Fruit fly (Drosophila melanogaster) whole organism, embryonic: Measurements from ENCODE around the gene CG16959.

Experiments
- CG10321 ChIP-seq: fragments of 200-800 bp; sonication (Bioruptor generic); IDR thresholded peaks from 2 replicates; pipeline ENCODE4 v1.3.6; 2022; ENCODE audit warnings: missing biosample characterization, missing genetic modification characterization
- CG11085 ChIP-seq: fragments of 200-800 bp; sonication (Bioruptor generic); IDR thresholded peaks from 2 replicates; pipeline ENCODE4 v1.3.6; 2022; ENCODE audit warnings: missing biosample characterization, missing genetic modification characterization
- CG12299 ChIP-seq: fragments of 200-800 bp; sonication (Bioruptor generic); optimal IDR thresholded peaks from 2 replicates; lab custom pipeline; 2018; ENCODE audit warnings: missing biosample characterization, mild to moderate bottlenecking, missing genetic modification characterization
- CG13894 ChIP-seq: fragments of 200-800 bp; sonication (Bioruptor generic); optimal IDR thresholded peaks from 3 replicates; lab custom pipeline; 2018; ENCODE audit warnings: missing biosample characterization, mild to moderate bottlenecking, missing genetic modification characterization, moderate library complexity
- CG15479 ChIP-seq: fragments of 200-800 bp; sonication (Bioruptor generic); optimal IDR thresholded peaks from 3 replicates; lab custom pipeline; 2019; ENCODE audit warnings: missing biosample characterization, mild to moderate bottlenecking, missing genetic modification characterization, moderate library complexity
- CG1602 ChIP-seq: fragments of 200-800 bp; sonication (Bioruptor generic); optimal IDR thresholded peaks from 3 replicates; lab custom pipeline; 2016; ENCODE audit warnings: missing biosample characterization, missing genetic modification characterization
- CG17612 ChIP-seq: fragments of 200-800 bp; sonication (Bioruptor generic); IDR thresholded peaks from 2 replicates; pipeline ENCODE4 v1.3.6; 2022; ENCODE audit warnings: missing biosample characterization, missing genetic modification characterization
- CG17829 ChIP-seq: fragments of 200-800 bp; optimal IDR thresholded peaks from 2 replicates; lab custom pipeline; 2019; ENCODE audit warnings: missing biosample characterization, mild to moderate bottlenecking, missing genetic modification characterization, moderate library complexity
- CG18619 ChIP-seq: fragments of 200-800 bp; sonication (Bioruptor generic); optimal IDR thresholded peaks from 3 replicates; lab custom pipeline; 2017; ENCODE audit warnings: missing biosample characterization, mild to moderate bottlenecking, missing genetic modification characterization
- CG2116 ChIP-seq: fragments of 200-800 bp; sonication (Bioruptor generic); optimal IDR thresholded peaks from 3 replicates; lab custom pipeline; 2018; ENCODE audit warnings: missing biosample characterization, mild to moderate bottlenecking, missing genetic modification characterization
- CG2120 ChIP-seq: fragments of 200-800 bp; sonication (Bioruptor generic); optimal IDR thresholded peaks from 3 replicates; lab custom pipeline; 2016; ENCODE audit warnings: missing biosample characterization, missing genetic modification characterization
- CG30020 ChIP-seq: fragments of 200-800 bp; optimal IDR thresholded peaks from 2 replicates; lab custom pipeline; 2019; ENCODE audit warnings: missing biosample characterization, mild to moderate bottlenecking, missing genetic modification characterization, moderate library complexity
- CG31365 ChIP-seq: fragments of 200-800 bp; sonication (Bioruptor generic); optimal IDR thresholded peaks from 2 replicates; lab custom pipeline; 2018; ENCODE audit warnings: missing biosample characterization, mild to moderate bottlenecking, missing genetic modification characterization
- CG31388 ChIP-seq: fragments of 200-800 bp; sonication (Bioruptor generic); optimal IDR thresholded peaks from 2 replicates; lab custom pipeline; 2016; ENCODE audit warnings: missing biosample characterization, missing genetic modification characterization
- CG3407 ChIP-seq: fragments of 200-800 bp; sonication (Bioruptor generic); optimal IDR thresholded peaks from 2 replicates; lab custom pipeline; 2018; ENCODE audit warnings: missing biosample characterization, mild to moderate bottlenecking, missing genetic modification characterization
- CG34376 ChIP-seq: fragments of 200-800 bp; sonication (Bioruptor generic); optimal IDR thresholded peaks from 2 replicates; lab custom pipeline; 2018; ENCODE audit warnings: missing biosample characterization, mild to moderate bottlenecking, missing genetic modification characterization
- CG3838 ChIP-seq: fragments of 200-800 bp; sonication (Bioruptor generic); optimal IDR thresholded peaks from 3 replicates; lab custom pipeline; 2016; ENCODE audit warnings: missing biosample characterization, missing genetic modification characterization
- CG42726 ChIP-seq: fragments of 200-800 bp; sonication (Bioruptor generic); IDR thresholded peaks from 2 replicates; pipeline ENCODE4 v1.3.6; 2022; ENCODE audit warnings: missing biosample characterization, missing genetic modification characterization; ENCODE audit not compliant: partially characterized antibody
- CG4328 ChIP-seq: fragments of 200-800 bp; sonication (Bioruptor generic); optimal IDR thresholded peaks from 3 replicates; lab custom pipeline; 2017; ENCODE audit warnings: missing biosample characterization, missing genetic modification reagents, missing genetic modification characterization
- CG4617 ChIP-seq: fragments of 200-800 bp; sonication (Bioruptor generic); optimal IDR thresholded peaks from 3 replicates; lab custom pipeline; 2016; ENCODE audit warnings: missing biosample characterization, missing genetic modification characterization, borderline replicate concordance
- CG6854 ChIP-seq: fragments of 200-800 bp; sonication (Bioruptor generic); optimal IDR thresholded peaks from 3 replicates; lab custom pipeline; 2017; ENCODE audit warnings: missing biosample characterization, mild to moderate bottlenecking, missing genetic modification characterization
- CG7786 ChIP-seq: fragments of 200-800 bp; sonication (Bioruptor generic); optimal IDR thresholded peaks from 2 replicates; lab custom pipeline; 2016; ENCODE audit warnings: missing biosample characterization, missing genetic modification characterization
- CG7839 ChIP-seq: fragments of 200-800 bp; sonication (Bioruptor generic); optimal IDR thresholded peaks from 3 replicates; lab custom pipeline; 2018; ENCODE audit warnings: missing biosample characterization, mild to moderate bottlenecking, missing genetic modification characterization, moderate library complexity
- CG8924 ChIP-seq: fragments of 200-800 bp; optimal IDR thresholded peaks from 3 replicates; lab custom pipeline; 2019; ENCODE audit warnings: missing biosample characterization, mild to moderate bottlenecking, missing genetic modification characterization, moderate library complexity
- CG9727 ChIP-seq: fragments of 200-800 bp; sonication (Bioruptor generic); optimal IDR thresholded peaks from 3 replicates; lab custom pipeline; 2017; ENCODE audit warnings: missing biosample characterization, mild to moderate bottlenecking, missing genetic modification characterization
- Doc2 ChIP-seq: fragments of 200-800 bp; sonication (Bioruptor generic); IDR thresholded peaks from 2 replicates; pipeline ENCODE4 v1.3.6; 2022; ENCODE audit warnings: missing biosample characterization, missing genetic modification characterization
- HLHmδ ChIP-seq: fragments of 200-800 bp; sonication (Bioruptor generic); optimal IDR thresholded peaks from 2 replicates; lab custom pipeline; 2018; ENCODE audit warnings: missing biosample characterization, mild to moderate bottlenecking, missing genetic modification characterization, moderate library complexity
- Lim3 ChIP-seq: fragments of 200-800 bp; sonication (Bioruptor generic); IDR thresholded peaks from 2 replicates; pipeline ENCODE4 v1.3.6; 2022; ENCODE audit warnings: missing biosample characterization, missing genetic modification characterization
- Meics ChIP-seq: fragments of 200-800 bp; sonication (Bioruptor generic); optimal IDR thresholded peaks from 2 replicates; lab custom pipeline; 2017; ENCODE audit warnings: missing biosample characterization, mild to moderate bottlenecking, missing genetic modification characterization
- Sox102F ChIP-seq: fragments of 200-800 bp; sonication (Bioruptor generic); optimal IDR thresholded peaks from 2 replicates; lab custom pipeline; 2018; ENCODE audit warnings: missing biosample characterization, mild to moderate bottlenecking, missing genetic modification characterization, moderate library complexity
- Sry-δ ChIP-seq: fragments of 200-800 bp; sonication (Bioruptor generic); optimal IDR thresholded peaks from 2 replicates; lab custom pipeline; 2016; ENCODE audit warnings: missing biosample characterization, missing genetic modification characterization
- amos ChIP-seq: fragments of 200-800 bp; sonication (Bioruptor generic); IDR thresholded peaks from 2 replicates; pipeline ENCODE4 v1.3.6; 2022; ENCODE audit warnings: missing biosample characterization, missing genetic modification characterization; ENCODE audit not compliant: partially characterized antibody
- cad ChIP-seq: fragments of >200 bp; optimal IDR thresholded peaks from 2 replicates; lab custom pipeline; 2017; ENCODE audit warnings: missing biosample characterization, missing genetic modification characterization
- cwo ChIP-seq: fragments of 200-800 bp; sonication (Bioruptor generic); optimal IDR thresholded peaks from 3 replicates; lab custom pipeline; 2017; ENCODE audit warnings: missing biosample characterization, missing genetic modification characterization, mild to moderate bottlenecking, moderate library complexity, missing genetic modification reagents
- dan ChIP-seq: fragments of 200-800 bp; sonication (Bioruptor generic); IDR thresholded peaks from 2 replicates; pipeline ENCODE4 v1.3.6; 2022; ENCODE audit warnings: missing biosample characterization, missing genetic modification characterization
- disco-r ChIP-seq: fragments of 200-800 bp; sonication (Bioruptor generic); optimal IDR thresholded peaks from 2 replicates; lab custom pipeline; 2016; ENCODE audit warnings: missing biosample characterization, missing genetic modification characterization
- dmrt11E ChIP-seq: fragments of 200-800 bp; sonication (Bioruptor generic); optimal IDR thresholded peaks from 3 replicates; lab custom pipeline; 2018; ENCODE audit warnings: missing biosample characterization, mild to moderate bottlenecking, missing genetic modification characterization, moderate library complexity
- fd102C ChIP-seq: fragments of 200-800 bp; sonication (Bioruptor generic); optimal IDR thresholded peaks from 2 replicates; lab custom pipeline; 2018; ENCODE audit warnings: missing biosample characterization, mild to moderate bottlenecking, missing genetic modification characterization, moderate library complexity
- fd96Cb ChIP-seq: fragments of 200-800 bp; sonication (Bioruptor generic); optimal IDR thresholded peaks from 2 replicates; lab custom pipeline; 2018; ENCODE audit warnings: missing biosample characterization, mild to moderate bottlenecking, missing genetic modification characterization, moderate library complexity
- fru ChIP-seq: fragments of >200 bp; optimal IDR thresholded peaks from 2 replicates; lab custom pipeline; 2017
- gfzf ChIP-seq: fragments of 200-800 bp; sonication (Bioruptor generic); optimal IDR thresholded peaks from 2 replicates; lab custom pipeline; 2016; ENCODE audit warnings: missing biosample characterization, mild to moderate bottlenecking, missing genetic modification characterization, moderate library complexity
- ham ChIP-seq: fragments of 200-800 bp; sonication (Bioruptor generic); IDR thresholded peaks from 2 replicates; pipeline ENCODE4 v1.3.6; 2022; ENCODE audit warnings: missing biosample characterization, missing genetic modification characterization
- lilli ChIP-seq: fragments of 200-800 bp; sonication (Bioruptor generic); optimal IDR thresholded peaks from 3 replicates; lab custom pipeline; 2016; ENCODE audit warnings: missing biosample characterization, missing genetic modification characterization
- otp ChIP-seq: fragments of 200-800 bp; sonication (Bioruptor generic); IDR thresholded peaks from 3 replicates; pipeline ENCODE4, ENCODE4 v1.3.6; 2022; ENCODE audit warnings: missing biosample characterization, missing genetic modification characterization
- pb ChIP-seq: fragments of 200-800 bp; sonication (Bioruptor generic); optimal IDR thresholded peaks from 3 replicates; lab custom pipeline; 2016; ENCODE audit warnings: missing biosample characterization, missing genetic modification characterization
- salm ChIP-seq: fragments of 200-800 bp; sonication (Bioruptor generic); optimal IDR thresholded peaks from 2 replicates; lab custom pipeline; 2018; ENCODE audit warnings: missing biosample characterization, mild to moderate bottlenecking, missing genetic modification characterization
- sr ChIP-seq: fragments of 200-800 bp; sonication (Bioruptor generic); IDR thresholded peaks from 3 replicates; pipeline ENCODE4 v1.3.6; 2022; ENCODE audit warnings: missing biosample characterization, missing genetic modification characterization
- tll ChIP-seq, 2 experiments: fragments of 200-800 bp in 1 of 2; fragments of >200 bp in 1 of 2; sonication (Bioruptor generic) in 1 of 2; optimal IDR thresholded peaks; 2 replicates each; lab custom pipeline; 2017 to 2019; ENCODE audit warnings: missing biosample characterization in 2 of 2, missing genetic modification characterization in 2 of 2, mild to moderate bottlenecking in 1 of 2, moderate library complexity in 1 of 2
- unc-4 ChIP-seq: fragments of 200-800 bp; sonication (Bioruptor generic); IDR thresholded peaks from 2 replicates; pipeline ENCODE4 v1.3.6; 2022; ENCODE audit warnings: missing biosample characterization, missing genetic modification characterization; ENCODE audit not compliant: partially characterized antibody

Gene CG16959

dm6 chr3L:15142004-15142890 lies 17.1 kb upstream of the CG16959 start, which contains the start of gene Pdi (continued):
- TF ChIP-seq CG3838 (GFP tag; lab: Kevin White, UChicago) (no peak), CG7839 (peak; percentile 29), ham (GFP tag; lab: Robert Waterston, UW) (no peak), CG2116 (GFP tag; lab: Kevin White, UChicago) (peak; percentile 62), fru (lab: Kevin White, UChicago) (no peak), CG7786 (GFP tag; lab: Kevin White, UChicago) (no peak), CG10321 (no peak), CG31388 (GFP tag; lab: Kevin White, UChicago) (no peak), CG34376 (GFP tag; lab: Kevin White, UChicago) (peak; percentile 19), CG12299 (tag; lab: Kevin White, UChicago) (no peak), Sry-δ (GFP tag; lab: Kevin White, UChicago) (peak; percentile 80), CG4328 (GFP tag; lab: Kevin White, UChicago) (no peak), cwo (GFP tag; lab: Kevin White, UChicago) (peak; percentile 2), CG30020 (tag; lab: Kevin White, UChicago) (peak; percentile 53), CG4617 (GFP tag; lab: Kevin White, UChicago) (no peak), Lim3 (GFP tag; lab: Robert Waterston, UW) (no peak), dan (no peak), HLHmδ (GFP tag; lab: Kevin White, UChicago) (peak; percentile 34), disco-r (no peak), CG8924 (tag; lab: Kevin White, UChicago) (peak; percentile 11), sr (GFP tag; lab: Robert Waterston, UW) (no peak), CG17612 (GFP tag; lab: Robert Waterston, UW) (no peak), CG11085 (no peak), CG9727 (GFP tag; lab: Kevin White, UChicago) (peak; percentile 40), fd96Cb (tag; lab: Kevin White, UChicago) (no peak), Sox102F (GFP tag; lab: Kevin White, UChicago) (no peak), dmrt11E (peak; percentile 19), CG6854 (GFP tag; lab: Kevin White, UChicago) (no peak), CG13894 (tag; lab: Kevin White, UChicago) (peak; percentile 60), CG42726 (GFP tag; lab: Robert Waterston, UW) (peak; percentile 70), otp (GFP tag; lab: Robert Waterston, UW) (no peak), pb (GFP tag; lab: Kevin White, UChicago) (no peak), Doc2 (GFP tag; lab: Robert Waterston, UW) (no peak), CG17829 (tag; lab: Kevin White, UChicago) (peak; percentile 62), CG1602 (GFP tag; lab: Kevin White, UChicago) (peak; percentile 0), Meics (no peak), unc-4 (GFP tag; lab: Robert Waterston, UW) (peak; percentile 83), amos (peak; percentile 89), salm (tag; lab: Kevin White, UChicago) (peak; percentile 21), CG18619 (GFP tag; lab: Kevin White, UChicago) (no peak), CG15479 (GFP tag; lab: Kevin White, UChicago) (no peak), fd102C (no peak), cad (GFP tag; lab: Kevin White, UChicago) (no peak), lilli (peak; percentile 52), CG3407 (GFP tag; lab: Kevin White, UChicago) (peak; percentile 25), tll (GFP tag; optimal IDR thresholded peaks at IDR 0.05; lab: Kevin White, UChicago) (no peak), gfzf (GFP tag; lab: Kevin White, UChicago) (peak; percentile 89), CG31365 (peak; percentile 13), CG2120 (GFP tag; lab: Kevin White, UChicago) (peak; percentile 25)
